Worm (Caenorhabditis elegans): ENCODE data around the gene C56E6.4.

C56E6.4 gene

DNA sequence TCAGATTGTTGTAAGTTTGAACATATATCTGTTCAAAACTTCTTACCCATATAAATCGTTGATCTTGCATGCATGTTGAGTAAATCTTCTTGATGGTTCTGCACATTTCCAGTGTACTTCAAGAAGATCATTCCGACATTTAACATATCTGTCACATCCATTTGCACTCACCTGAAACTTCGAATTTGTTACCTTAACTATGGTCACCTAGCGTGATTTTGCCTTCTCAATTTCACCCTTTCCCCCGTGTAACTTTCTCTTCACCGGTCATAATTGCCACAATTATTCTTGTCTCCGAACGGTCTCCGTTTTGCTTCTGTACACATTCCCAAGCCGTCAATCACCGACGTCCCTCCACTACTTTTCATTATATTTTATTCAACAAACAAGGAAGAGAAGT is 15.2 kb downstream of the C56E6.4 start:
- TF ChIP-seq che-1 (tag; optimal IDR thresholded peaks at IDR 0.05) (no peak), ceh-6 (GFP tag; optimal IDR thresholded peaks at IDR 0.05) (no peak), lin-11 (tag; optimal IDR thresholded peaks at IDR 0.05) (no peak), tbx-7 (tag; optimal IDR thresholded peaks at IDR 0.05) (no peak), nhr-232 (tag; optimal IDR thresholded peaks at IDR 0.05) (no peak), elt-4 (tag; optimal IDR thresholded peaks at IDR 0.05) (no peak), gmeb-2 (tag; optimal IDR thresholded peaks at IDR 0.05) (no peak), elt-2 (tag; optimal IDR thresholded peaks at IDR 0.05) (no peak), ceh-22 (tag; optimal IDR thresholded peaks at IDR 0.05) (no peak), fkh-10 (GFP tag; optimal IDR thresholded peaks at IDR 0.05) (no peak), hlh-6 (tag; optimal IDR thresholded peaks at IDR 0.05) (no peak), C08G9.2 (tag; optimal IDR thresholded peaks at IDR 0.05) (no peak), ama-1 (optimal IDR thresholded peaks at IDR 0.05) (no peak), K02D7.2 (tag; optimal IDR thresholded peaks at IDR 0.05) (no peak), nhr-11 (tag; optimal IDR thresholded peaks at IDR 0.05) (no peak), fax-1 (tag; optimal IDR thresholded peaks at IDR 0.05) (no peak), ceh-34 (tag; optimal IDR thresholded peaks at IDR 0.05) (no peak), ceh-19 (GFP tag; optimal IDR thresholded peaks at IDR 0.05) (no peak), pha-2 (tag; optimal IDR thresholded peaks at IDR 0.05) (no peak)

DNA sequence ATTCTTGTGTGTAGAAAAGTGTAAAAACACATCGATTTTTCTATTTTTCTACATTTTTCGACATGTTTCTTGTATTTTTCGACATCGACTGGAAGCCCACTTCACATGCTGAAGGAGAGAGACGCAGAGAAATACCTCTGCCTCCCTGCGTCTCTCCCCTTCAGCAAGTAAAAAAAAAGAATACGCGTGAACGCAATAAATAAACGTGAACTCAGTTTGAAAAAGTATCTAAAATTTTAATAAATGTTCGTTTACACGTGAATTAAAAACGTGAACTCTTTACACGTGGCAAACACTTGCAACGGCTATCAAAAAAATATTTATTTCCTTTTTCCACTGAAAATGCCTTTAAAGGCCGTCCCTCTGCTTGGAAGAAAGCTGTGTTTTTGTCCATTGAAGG is 25.7 kb downstream of the C56E6.4 start, which contains the start of gene R05G9.1:
R05G9.1 (plus strand) TSS at position 343 of the 400 bp plus-strand sequence.
- no peak for TF ChIP-seq tbx-2 (tag; optimal IDR thresholded peaks at IDR 0.05)
- no peak for TF ChIP-seq elt-2 (tag; optimal IDR thresholded peaks at IDR 0.05)
- no peak for TF ChIP-seq pat-9 (tag; optimal IDR thresholded peaks at IDR 0.05)
- no peak for TF ChIP-seq ceh-22 (tag; optimal IDR thresholded peaks at IDR 0.05)
- no peak for TF ChIP-seq C38D4.7 (GFP tag; optimal IDR thresholded peaks at IDR 0.05)
- no peak for TF ChIP-seq dmd-4 (tag; optimal IDR thresholded peaks at IDR 0.05; ENCODE audit: borderline replicate concordance)
- TF ChIP-seq pros-1 (tag; optimal IDR thresholded peaks at IDR 0.05): no peak
- no peak for TF ChIP-seq ceh-45 (GFP tag; IDR thresholded peaks at IDR 0.05)
- no peak for TF ChIP-seq npax-4 (tag; optimal IDR thresholded peaks at IDR 0.05)
- no peak for TF ChIP-seq ceh-14 (tag; optimal IDR thresholded peaks at IDR 0.05)
- TF ChIP-seq gmeb-2 (tag; optimal IDR thresholded peaks at IDR 0.05): no peak
- TF ChIP-seq elt-4 (tag; optimal IDR thresholded peaks at IDR 0.05): no peak
- TF ChIP-seq fkh-10 (GFP tag; optimal IDR thresholded peaks at IDR 0.05): no peak
- no peak for TF ChIP-seq odd-2 (tag; optimal IDR thresholded peaks at IDR 0.05)
- no peak for TF ChIP-seq ceh-30 (tag; optimal IDR thresholded peaks at IDR 0.05)
- TF ChIP-seq sdc-2 (tag; optimal IDR thresholded peaks at IDR 0.05): no peak
- TF ChIP-seq ceh-31 (tag; optimal IDR thresholded peaks at IDR 0.05): no peak
- no peak for TF ChIP-seq ztf-16 (tag; optimal IDR thresholded peaks at IDR 0.05)
- TF ChIP-seq K02D7.2 (tag; optimal IDR thresholded peaks at IDR 0.05): no peak

- TF ChIP-seq nfya-1 (tag; optimal IDR thresholded peaks at IDR 0.05) (no peak), eyg-1 (tag; optimal IDR thresholded peaks at IDR 0.05) (no peak), K09A11.1 (tag; optimal IDR thresholded peaks at IDR 0.05; ENCODE audit: insufficient read depth) (no peak), ceh-45 (GFP tag; IDR thresholded peaks at IDR 0.05) (no peak), unc-42 (tag; optimal IDR thresholded peaks at IDR 0.05) (no peak), elt-2 (tag; optimal IDR thresholded peaks at IDR 0.05) (no peak), mec-3 (tag; optimal IDR thresholded peaks at IDR 0.05; ENCODE audit: borderline replicate concordance) (no peak), dve-1 (tag; optimal IDR thresholded peaks at IDR 0.05) (no peak), hlh-30 (tag; optimal IDR thresholded peaks at IDR 0.05; ENCODE audit: insufficient read depth) (no peak), nhr-232 (tag; optimal IDR thresholded peaks at IDR 0.05) (no peak), odd-2 (tag; optimal IDR thresholded peaks at IDR 0.05) (no peak), ztf-16 (tag; optimal IDR thresholded peaks at IDR 0.05) (no peak), ceh-30 (tag; optimal IDR thresholded peaks at IDR 0.05) (no peak), ets-4 (tag; optimal IDR thresholded peaks at IDR 0.05) (no peak), Y22D7AL.16 (tag; optimal IDR thresholded peaks at IDR 0.05) (no peak), lim-6 (tag; optimal IDR thresholded peaks at IDR 0.05) (no peak)
These were observed 27.1 kb downstream of the C56E6.4 start, which contains the start of gene R05G9.3 for ce11 chrII:6501420-6501819. R05G9.3 (minus strand) TSS chrII:6501520.
